Worm (Caenorhabditis elegans) whole organism, late embryonic: ENCODE data around the gene ZK1127.12.

Source experiments
- F13H6.1 ChIP-seq: sonication (generic microtip); optimal IDR thresholded peaks from 2 replicates; lab custom pipeline; 2016; ENCODE audit warnings: missing genetic modification characterization, missing compliant biosample characterization
- K02D7.2 ChIP-seq: sonication (generic microtip); optimal IDR thresholded peaks from 2 replicates; lab custom pipeline; 2017; ENCODE audit warnings: mild to moderate bottlenecking, missing genetic modification characterization, missing compliant biosample characterization
- Y22D7AL.16 ChIP-seq: sonication (generic microtip); optimal IDR thresholded peaks from 2 replicates; lab custom pipeline; 2016; ENCODE audit warnings: missing genetic modification characterization, missing compliant biosample characterization
- ama-1 ChIP-seq: fragments of 150-350 bp; optimal IDR thresholded peaks from 2 replicates; lab custom pipeline; 2014
- ceh-14 ChIP-seq: sonication (generic microtip); optimal IDR thresholded peaks from 2 replicates; lab custom pipeline; 2016; ENCODE audit warnings: missing genotype, missing genetic modification characterization, missing compliant biosample characterization
- ceh-19 ChIP-seq: fragments of 200-800 bp; sonication (Bioruptor generic); optimal IDR thresholded peaks from 2 replicates; lab custom pipeline; 2018; ENCODE audit warnings: mild to moderate bottlenecking, missing genetic modification characterization, missing compliant biosample characterization
- ceh-2 ChIP-seq: sonication (generic microtip); optimal IDR thresholded peaks from 2 replicates; lab custom pipeline; 2016; ENCODE audit warnings: missing genotype, missing genetic modification characterization, missing compliant biosample characterization
- ceh-31 ChIP-seq: sonication (generic microtip); optimal IDR thresholded peaks from 2 replicates; lab custom pipeline; 2016; ENCODE audit warnings: missing genetic modification characterization, missing compliant biosample characterization
- ceh-34 ChIP-seq: sonication (generic microtip); optimal IDR thresholded peaks from 2 replicates; lab custom pipeline; 2016; ENCODE audit warnings: mild to moderate bottlenecking, missing genetic modification characterization, missing compliant biosample characterization
- ceh-48 ChIP-seq: sonication (generic microtip); optimal IDR thresholded peaks from 2 replicates; lab custom pipeline; 2016; ENCODE audit warnings: missing genetic modification characterization, inconsistent platforms, missing compliant biosample characterization
- che-1 ChIP-seq: sonication (generic microtip); optimal IDR thresholded peaks from 2 replicates; lab custom pipeline; 2016; ENCODE audit warnings: mild to moderate bottlenecking, missing genetic modification characterization, missing compliant biosample characterization
- dmd-4 ChIP-seq: sonication (generic microtip); optimal IDR thresholded peaks from 2 replicates; lab custom pipeline; 2016; ENCODE audit warnings: borderline replicate concordance, missing genetic modification characterization, missing compliant biosample characterization
- dve-1 ChIP-seq: sonication (generic microtip); optimal IDR thresholded peaks from 2 replicates; lab custom pipeline; 2017; ENCODE audit warnings: antibody characterized with exemption, mild to moderate bottlenecking, missing genetic modification characterization, missing compliant biosample characterization
- elt-2 ChIP-seq: sonication (generic microtip); optimal IDR thresholded peaks from 2 replicates; lab custom pipeline; 2016; ENCODE audit warnings: missing genetic modification reagents, missing genetic modification characterization, missing compliant biosample characterization
- elt-4 ChIP-seq: sonication (generic microtip); optimal IDR thresholded peaks from 2 replicates; lab custom pipeline; 2016; ENCODE audit warnings: missing genetic modification characterization, missing compliant biosample characterization
- ets-4 ChIP-seq: sonication (generic microtip); optimal IDR thresholded peaks from 2 replicates; lab custom pipeline; 2016; ENCODE audit warnings: missing genetic modification characterization, missing compliant biosample characterization
- fkh-10 ChIP-seq: fragments of 150-350 bp; optimal IDR thresholded peaks from 2 replicates; lab custom pipeline; 2014; ENCODE audit warnings: missing biosample characterization, missing genetic modification reagents, missing genetic modification characterization
- gmeb-2 ChIP-seq: sonication (generic microtip); optimal IDR thresholded peaks from 2 replicates; lab custom pipeline; 2016; ENCODE audit warnings: missing genetic modification characterization, inconsistent platforms, missing compliant biosample characterization
- hlh-30 ChIP-seq: sonication (generic microtip); optimal IDR thresholded peaks from 2 replicates; lab custom pipeline; 2017; ENCODE audit warnings: antibody characterized with exemption, missing genetic modification characterization, missing compliant biosample characterization; ENCODE audit not compliant: insufficient read depth
- hlh-8 ChIP-seq: sonication (generic microtip); optimal IDR thresholded peaks from 2 replicates; lab custom pipeline; 2016; ENCODE audit warnings: missing genotype, missing genetic modification characterization, missing compliant biosample characterization
- lim-6 ChIP-seq: sonication (generic microtip); optimal IDR thresholded peaks from 2 replicates; lab custom pipeline; 2016; ENCODE audit warnings: missing genetic modification characterization, missing compliant biosample characterization
- madf-2 ChIP-seq: sonication (generic microtip); optimal IDR thresholded peaks from 2 replicates; lab custom pipeline; 2017; ENCODE audit warnings: missing genetic modification characterization, missing compliant biosample characterization
- mec-3 ChIP-seq: sonication (generic microtip); optimal IDR thresholded peaks from 2 replicates; lab custom pipeline; 2016; ENCODE audit warnings: borderline replicate concordance, missing genetic modification characterization, missing compliant biosample characterization
- nfya-1 ChIP-seq: sonication (generic microtip); optimal IDR thresholded peaks from 2 replicates; lab custom pipeline; 2017; ENCODE audit warnings: missing genetic modification characterization, mild to moderate bottlenecking, missing compliant biosample characterization, antibody characterized with exemption, moderate library complexity
- nhr-232 ChIP-seq: sonication (generic microtip); optimal IDR thresholded peaks from 2 replicates; lab custom pipeline; 2016; ENCODE audit warnings: missing genetic modification characterization, missing compliant biosample characterization
- pag-3 ChIP-seq: sonication (generic microtip); optimal IDR thresholded peaks from 2 replicates; lab custom pipeline; 2016; ENCODE audit warnings: missing compliant biosample characterization, missing genetic modification characterization, borderline replicate concordance
- pat-9 ChIP-seq: fragments of 200-800 bp; sonication (Bioruptor generic); optimal IDR thresholded peaks from 2 replicates; lab custom pipeline; 2018; ENCODE audit warnings: mild to moderate bottlenecking, missing genetic modification characterization, moderate library complexity, missing compliant biosample characterization
- pax-1 ChIP-seq: fragments of 150-350 bp; optimal IDR thresholded peaks from 2 replicates; lab custom pipeline; 2014; ENCODE audit warnings: missing biosample characterization, missing genetic modification characterization
- sdc-2 ChIP-seq: sonication (generic microtip); optimal IDR thresholded peaks from 2 replicates; lab custom pipeline; 2016; ENCODE audit warnings: missing genotype, missing genetic modification characterization, missing compliant biosample characterization
- sox-4 ChIP-seq: sonication (generic microtip); optimal IDR thresholded peaks from 2 replicates; lab custom pipeline; 2017; ENCODE audit warnings: mild to moderate bottlenecking, missing genetic modification characterization, inconsistent platforms, missing compliant biosample characterization
- tbx-2 ChIP-seq: sonication (generic microtip); optimal IDR thresholded peaks from 2 replicates; lab custom pipeline; 2016; ENCODE audit warnings: missing genetic modification characterization, missing compliant biosample characterization
- tbx-7 ChIP-seq: sonication (generic microtip); optimal IDR thresholded peaks from 2 replicates; lab custom pipeline; 2016; ENCODE audit warnings: missing genotype, missing genetic modification characterization, missing compliant biosample characterization
- unc-42 ChIP-seq: sonication (generic microtip); optimal IDR thresholded peaks from 2 replicates; lab custom pipeline; 2016; ENCODE audit warnings: missing genotype, missing genetic modification characterization, missing compliant biosample characterization
- unc-55 ChIP-seq: sonication (generic microtip); optimal IDR thresholded peaks from 2 replicates; lab custom pipeline; 2017; ENCODE audit warnings: missing biosample characterization, missing genetic modification reagents, missing genetic modification characterization

Gene ZK1127.12

DNA sequence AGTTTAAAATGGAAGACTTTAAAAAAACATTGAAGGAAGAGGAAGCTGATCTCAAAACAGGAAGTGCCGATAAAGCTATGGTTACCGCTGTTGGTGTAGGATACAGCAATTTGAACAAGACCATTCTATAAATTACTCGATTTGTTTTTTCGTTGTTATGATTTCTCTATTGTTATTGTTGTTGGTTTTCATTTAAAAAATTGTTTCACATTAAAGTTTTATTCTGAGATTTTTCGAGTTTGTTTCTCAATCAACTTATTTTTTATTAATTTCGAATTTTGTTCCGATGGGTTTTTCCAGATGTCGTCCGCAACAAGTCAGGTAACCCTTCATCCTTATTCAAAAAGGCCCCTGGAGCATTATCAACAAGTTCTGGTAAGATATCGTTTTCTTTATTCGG lies at the start of gene ZK1127.12:
Gene ZK1127.12, plus strand, starts transcription at position 301 of the 400 bp plus-strand sequence.
- no peak for TF ChIP-seq F13H6.1 (tag; lab: Kevin White, UChicago)
- TF ChIP-seq hlh-8 (tag; lab: Kevin White, UChicago), result no peak
- TF ChIP-seq fkh-10 (GFP tag; lab: Kevin White, UChicago), result no peak
- no peak for TF ChIP-seq ceh-2 (tag; lab: Kevin White, UChicago)
- no peak for TF ChIP-seq unc-55 (GFP tag; lab: Kevin White, UChicago)
- TF ChIP-seq tbx-7 (tag; lab: Kevin White, UChicago), result no peak
- no peak for TF ChIP-seq ceh-48 (tag; lab: Kevin White, UChicago)
- TF ChIP-seq Y22D7AL.16 (tag; lab: Kevin White, UChicago), result no peak
- no peak for TF ChIP-seq ets-4 (tag; lab: Kevin White, UChicago)
- no peak for TF ChIP-seq hlh-30 (tag; lab: Kevin White, UChicago)
- TF ChIP-seq lim-6 (tag; lab: Kevin White, UChicago), result no peak
- TF ChIP-seq K02D7.2, result no peak
- TF ChIP-seq ceh-31, result no peak
- TF ChIP-seq pat-9 (tag; lab: Kevin White, UChicago), result no peak
- TF ChIP-seq sdc-2, result no peak
- no peak for TF ChIP-seq elt-4 (tag; lab: Kevin White, UChicago)
- TF ChIP-seq pax-1 (tag; lab: Kevin White, UChicago), result no peak

DNA sequence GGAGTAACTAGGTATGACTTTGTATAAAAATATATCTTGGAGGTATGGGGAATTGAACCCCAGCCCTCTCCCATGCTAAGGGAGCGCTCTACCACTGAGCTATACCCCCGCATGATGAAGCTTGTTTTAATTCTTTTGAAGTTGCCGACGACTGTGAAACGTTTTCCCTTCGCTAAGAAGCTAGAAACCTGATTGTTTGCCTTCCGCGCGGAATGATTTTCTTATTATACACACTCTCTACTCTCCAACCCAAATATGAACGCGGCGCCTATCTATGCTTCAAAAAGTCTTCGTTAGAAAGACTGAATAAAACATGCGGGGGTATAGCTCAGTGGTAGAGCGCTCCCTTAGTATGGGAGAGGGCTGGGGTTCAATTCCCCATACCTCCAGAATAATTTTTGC lies 48.9 kb upstream of the ZK1127.12 start:
- TF ChIP-seq sox-4 (tag; lab: Kevin White, UChicago) (peak; percentile 7), che-1 (tag; lab: Kevin White, UChicago) (peak; percentile 16), madf-2 (tag; lab: Kevin White, UChicago) (peak; percentile 12), ceh-19 (GFP tag; lab: Kevin White, UChicago) (no peak), lim-6 (tag; lab: Kevin White, UChicago) (no peak), gmeb-2 (tag; lab: Kevin White, UChicago) (no peak), mec-3 (tag; lab: Kevin White, UChicago) (no peak), dve-1 (tag; lab: Kevin White, UChicago) (no peak), nfya-1 (tag; lab: Kevin White, UChicago) (peak; percentile 4), ceh-14 (tag; lab: Kevin White, UChicago) (no peak), Y22D7AL.16 (tag; lab: Kevin White, UChicago) (peak; percentile 13), ceh-34 (tag; lab: Kevin White, UChicago) (no peak)

DNA sequence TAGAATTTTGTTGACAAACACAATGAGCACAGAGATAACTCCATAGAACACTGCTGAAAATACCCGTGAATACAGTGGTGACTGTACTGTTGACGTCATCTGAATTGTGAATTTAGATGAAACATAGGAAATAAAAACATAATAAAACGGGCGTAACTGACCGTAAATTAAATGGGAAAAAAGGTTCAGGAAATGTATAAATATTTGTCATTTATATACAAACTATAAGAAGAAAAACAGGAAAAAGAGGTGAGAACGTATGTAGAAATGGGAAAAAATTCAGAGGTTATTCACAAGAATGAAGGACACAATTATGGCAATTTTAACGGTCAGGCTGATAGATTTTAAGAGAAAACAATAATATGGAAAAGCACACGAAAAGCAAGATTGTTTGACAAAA lies 39.3 kb upstream of the ZK1127.12 start, which contains the start of gene sqv-7:
Gene sqv-7, minus strand, starts transcription at position 101 of the 400 bp plus-strand sequence.
- TF ChIP-seq dmd-4 (no peak), ceh-48 (tag; lab: Kevin White, UChicago) (no peak), pax-1 (tag; lab: Kevin White, UChicago) (no peak), ama-1 (lab: Kevin White, UChicago) (no peak), pag-3 (tag; lab: Kevin White, UChicago) (no peak), che-1 (tag; lab: Kevin White, UChicago) (no peak), ceh-31 (no peak)

DNA sequence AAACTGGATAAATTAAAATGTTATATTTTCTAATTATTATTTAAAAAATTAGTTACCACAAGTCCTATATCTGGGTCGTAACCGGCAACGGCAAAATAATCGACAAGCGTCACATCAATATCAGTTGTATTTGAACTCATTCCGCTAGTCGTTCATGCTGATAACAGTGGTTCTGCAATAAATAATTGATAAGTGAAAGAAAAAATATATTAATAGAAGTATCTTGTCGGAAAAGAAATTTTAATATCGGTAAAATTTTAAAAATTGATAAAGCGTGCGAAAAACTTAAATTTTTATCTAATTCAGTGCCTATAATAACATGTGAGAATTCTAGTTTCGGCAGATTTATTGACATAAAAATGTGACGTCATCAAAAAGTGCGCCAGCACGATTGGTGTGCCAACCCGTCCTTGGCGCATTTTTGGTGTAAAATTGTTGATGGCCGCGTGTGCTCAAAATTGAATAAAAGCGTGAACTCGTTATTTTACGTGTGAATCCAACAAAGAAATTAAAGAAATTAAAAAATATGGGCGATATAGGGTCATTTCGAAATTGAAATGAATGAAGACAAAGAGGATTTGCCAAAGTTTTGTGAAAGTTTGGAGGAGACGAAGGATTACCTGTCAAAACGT lies 29.4 kb upstream of the ZK1127.12 start, which contains the start of the genes lst-6 and lst-5:
Gene lst-6, minus strand, starts transcription at position 140 of the 632 bp plus-strand sequence.
Gene lst-5, plus strand, starts transcription at position 544 of the 632 bp plus-strand sequence.
- TF ChIP-seq elt-2, result peak; percentile 86
- TF ChIP-seq nfya-1 (tag; lab: Kevin White, UChicago), result peak; percentile 45
- peak; percentile 24 for TF ChIP-seq ceh-48 (tag; lab: Kevin White, UChicago)
- TF ChIP-seq ets-4 (tag; lab: Kevin White, UChicago), result peak; percentile 11
- no peak for TF ChIP-seq nhr-232 (tag; lab: Kevin White, UChicago)
- no peak for TF ChIP-seq sdc-2
- TF ChIP-seq unc-42 (tag; lab: Kevin White, UChicago), result peak; percentile 72
- peak; percentile 41 for TF ChIP-seq hlh-30 (tag; lab: Kevin White, UChicago)
- peak; percentile 23 for TF ChIP-seq dve-1 (tag; lab: Kevin White, UChicago)
- peak; percentile 58 for TF ChIP-seq tbx-2 (tag; lab: Kevin White, UChicago)
